Worm (Caenorhabditis elegans) whole organism, L2 larva: ENCODE results near the gene glna-2.

Source experiments
- blmp-1 ChIP-seq: sonication (generic microtip); optimal IDR thresholded peaks from 2 replicates; lab custom pipeline; 2017; ENCODE audit warnings: missing genetic modification characterization, mild to moderate bottlenecking, missing compliant biosample characterization, antibody characterized with exemption, moderate library complexity; ENCODE audit not compliant: insufficient read depth
- dmd-4 ChIP-seq: sonication (generic microtip); optimal IDR thresholded peaks from 2 replicates; lab custom pipeline; 2017; ENCODE audit warnings: missing biosample characterization, missing genetic modification characterization
- lsy-2 ChIP-seq, 2 experiments: fragments of 150-350 bp in 1 of 2; sonication (generic microtip) in 1 of 2; optimal IDR thresholded peaks; 2 replicates each; lab custom pipeline; 2014 to 2017; ENCODE audit warnings: missing biosample characterization in 2 of 2, missing genetic modification characterization in 2 of 2
- nhr-237 ChIP-seq: fragments of 150-350 bp; optimal IDR thresholded peaks from 2 replicates; lab custom pipeline; 2014; ENCODE audit warnings: missing biosample characterization, missing genetic modification characterization
- unc-55 ChIP-seq: fragments of 150-350 bp; sonication (generic microtip); optimal IDR thresholded peaks from 3 replicates; lab custom pipeline; 2014; ENCODE audit warnings: missing biosample characterization, missing genetic modification reagents, missing genetic modification characterization
- zag-1 ChIP-seq: fragments of 150-350 bp; optimal IDR thresholded peaks from 2 replicates; lab custom pipeline; 2014; ENCODE audit warnings: missing biosample characterization, missing genetic modification characterization

- no peak for TF ChIP-seq zag-1 (tag; lab: Kevin White, UChicago)
- TF ChIP-seq nhr-237 (tag; lab: Kevin White, UChicago) = no peak
- no peak for TF ChIP-seq dmd-4 (tag; lab: Kevin White, UChicago)
- TF ChIP-seq lsy-2 (tag; optimal IDR thresholded peaks at IDR 0.05; lab: Kevin White, UChicago) = no peak
- no peak for TF ChIP-seq blmp-1
- TF ChIP-seq unc-55 (GFP tag; lab: Kevin White, UChicago) = no peak
Measured at ce11 chrII:8059532-8059931, 51.1 kb downstream of the glna-2 start.
